Worm (Caenorhabditis elegans) whole organism, midembryonic: ENCODE data around the gene acs-18.

Experiments used
- T22C8.4 ChIP-seq: fragments of 200-800 bp; sonication (Bioruptor generic); IDR thresholded peaks from 2 replicates; pipeline ENCODE4 v1.3.6; 2022; ENCODE audit warnings: missing genetic modification characterization, missing compliant biosample characterization
- cog-1 ChIP-seq: sonication (generic microtip); optimal IDR thresholded peaks from 2 replicates; lab custom pipeline; 2016; ENCODE audit warnings: missing genetic modification characterization, missing compliant biosample characterization
- flt-1 ChIP-seq: fragments of 200-800 bp; sonication (Bioruptor generic); IDR thresholded peaks from 2 replicates; pipeline ENCODE4 v1.3.6; 2022; ENCODE audit warnings: missing genetic modification characterization, missing compliant biosample characterization
- tab-1 ChIP-seq: fragments of 200-800 bp; sonication (Bioruptor generic); IDR thresholded peaks from 2 replicates; pipeline ENCODE4 v1.3.6; 2022; ENCODE audit warnings: missing genetic modification characterization, missing compliant biosample characterization
- ztf-23 ChIP-seq: fragments of 200-800 bp; sonication (Bioruptor generic); IDR thresholded peaks from 2 replicates; pipeline ENCODE4 v1.3.6; 2022; ENCODE audit warnings: missing genetic modification reagents, missing genetic modification characterization, missing compliant biosample characterization
- ztf-29 ChIP-seq: fragments of 200-800 bp; sonication (Bioruptor generic); IDR thresholded peaks from 2 replicates; pipeline ENCODE4 v1.3.6; 2022; ENCODE audit warnings: missing genetic modification reagents, missing genetic modification characterization, missing compliant biosample characterization

ce11 chrIV:10277716-10278115 is 35.7 kb downstream of the acs-18 start, which contains the start of gene Y43C5A.4:
- TF ChIP-seq cog-1, result no peak
- TF ChIP-seq flt-1 (GFP tag; lab: Robert Waterston, UW), result no peak
- TF ChIP-seq T22C8.4, result no peak
- no peak for TF ChIP-seq ztf-23
- no peak for TF ChIP-seq ztf-29 (GFP tag; lab: Robert Waterston, UW)
- no peak for TF ChIP-seq tab-1 (GFP tag; lab: Robert Waterston, UW)
